Worm (Caenorhabditis elegans): ENCODE measurements around the gene ZK418.10.

DNA sequence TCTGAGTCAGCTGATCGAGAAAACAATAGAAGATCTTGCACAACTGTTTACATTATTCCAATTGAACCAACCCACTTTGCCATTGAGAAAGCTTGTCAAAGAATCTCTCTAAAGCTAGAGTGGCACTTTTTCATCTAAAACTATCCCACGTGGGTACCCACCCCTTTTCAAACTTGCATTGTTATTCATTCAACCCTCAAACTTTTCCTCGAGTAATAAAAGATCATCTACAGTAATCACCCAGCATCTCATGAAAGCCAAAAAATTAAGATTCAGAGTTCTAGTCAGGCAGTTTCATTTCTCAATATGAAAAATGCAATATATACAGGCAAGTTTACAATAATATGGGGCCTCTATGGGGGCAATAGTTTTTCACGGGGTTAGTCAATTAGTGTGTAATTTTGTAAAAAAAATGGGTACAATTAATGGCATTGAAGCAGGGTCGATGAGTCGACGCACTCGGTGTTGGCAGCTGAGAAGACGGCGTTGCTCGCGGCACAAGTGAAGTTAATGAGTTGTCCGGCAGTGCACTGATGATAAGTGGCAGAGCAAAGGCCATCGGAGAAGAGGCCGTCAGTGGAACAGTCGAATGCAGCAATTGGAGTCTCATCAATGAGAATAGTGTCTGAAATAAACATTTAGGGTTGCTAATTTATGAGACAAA is 11.5 kb upstream of the ZK418.10 start:
- TF ChIP-seq blmp-1 (tag; optimal IDR thresholded peaks at IDR 0.05) (no peak), unc-39 (tag; optimal IDR thresholded peaks at IDR 0.05) (no peak), nhr-28 (tag; optimal IDR thresholded peaks at IDR 0.05) (no peak), pha-4 (tag; optimal IDR thresholded peaks at IDR 0.05) (no peak), lsy-2 (tag; optimal IDR thresholded peaks at IDR 0.05) (no peak), elt-1 (tag; optimal IDR thresholded peaks at IDR 0.05; ENCODE audit: borderline replicate concordance, insufficient read depth) (no peak), snpc-4 (tag; optimal IDR thresholded peaks at IDR 0.05) (no peak), nhr-76 (tag; optimal IDR thresholded peaks at IDR 0.05) (no peak), nhr-2 (tag; optimal IDR thresholded peaks at IDR 0.05) (no peak), ztf-11 (tag; optimal IDR thresholded peaks at IDR 0.05) (no peak), nhr-237 (tag; optimal IDR thresholded peaks at IDR 0.05) (no peak), ceh-83 (GFP tag; optimal IDR thresholded peaks at IDR 0.05) (no peak), ces-1 (GFP tag; optimal IDR thresholded peaks at IDR 0.05) (no peak)

Data from whole organism, mixed stage, embryonic.